Worm (Caenorhabditis elegans): ENCODE data around the gene C07H6.9.

DNA sequence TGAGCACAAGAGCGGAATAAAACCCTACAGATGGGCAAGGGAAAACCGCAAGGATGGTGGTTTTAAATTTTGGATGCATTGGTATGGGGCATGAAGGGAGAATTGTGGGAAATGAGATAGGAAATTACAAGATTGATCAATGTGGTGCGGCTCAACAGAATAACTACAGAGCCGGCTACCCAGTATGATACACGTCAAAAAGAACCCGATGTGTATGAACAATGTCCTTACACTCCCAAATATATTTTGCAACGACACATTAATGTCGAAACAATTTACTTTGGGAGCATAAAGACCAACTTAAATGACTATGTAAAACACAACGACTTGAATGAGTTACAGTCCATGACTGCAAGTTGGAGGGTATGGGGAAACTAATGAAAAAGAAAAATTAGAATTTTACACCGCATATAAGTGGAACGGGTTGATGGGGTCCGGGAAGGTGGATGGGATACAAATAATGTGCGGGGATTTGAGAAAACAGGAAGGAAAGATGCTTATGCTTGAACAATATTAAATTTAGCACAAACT, 3.6 kb downstream of the C07H6.9 start:
- TF ChIP-seq unc-120 (tag; optimal IDR thresholded peaks at IDR 0.05; ENCODE audit: poor library complexity, severe bottlenecking) (no peak), elt-1 (tag; optimal IDR thresholded peaks at IDR 0.05; ENCODE audit: borderline replicate concordance, insufficient read depth) (no peak), mep-1 (tag; optimal IDR thresholded peaks at IDR 0.05) (no peak), elt-3 (tag; optimal IDR thresholded peaks at IDR 0.05) (no peak), ztf-11 (tag; optimal IDR thresholded peaks at IDR 0.05) (no peak), cnd-1 (tag; optimal IDR thresholded peaks at IDR 0.05) (no peak), tbx-8 (GFP tag; optimal IDR thresholded peaks at IDR 0.05) (no peak), nhr-12 (tag; optimal IDR thresholded peaks at IDR 0.05) (no peak), unc-39 (tag; optimal IDR thresholded peaks at IDR 0.05) (no peak), nhr-2 (tag; optimal IDR thresholded peaks at IDR 0.05) (no peak), nhr-28 (tag; optimal IDR thresholded peaks at IDR 0.05) (no peak), snpc-4 (tag; optimal IDR thresholded peaks at IDR 0.05) (no peak)
